Worm (Caenorhabditis elegans): ENCODE measurements around the gene ttr-54.

ttr-54 gene

DNA sequence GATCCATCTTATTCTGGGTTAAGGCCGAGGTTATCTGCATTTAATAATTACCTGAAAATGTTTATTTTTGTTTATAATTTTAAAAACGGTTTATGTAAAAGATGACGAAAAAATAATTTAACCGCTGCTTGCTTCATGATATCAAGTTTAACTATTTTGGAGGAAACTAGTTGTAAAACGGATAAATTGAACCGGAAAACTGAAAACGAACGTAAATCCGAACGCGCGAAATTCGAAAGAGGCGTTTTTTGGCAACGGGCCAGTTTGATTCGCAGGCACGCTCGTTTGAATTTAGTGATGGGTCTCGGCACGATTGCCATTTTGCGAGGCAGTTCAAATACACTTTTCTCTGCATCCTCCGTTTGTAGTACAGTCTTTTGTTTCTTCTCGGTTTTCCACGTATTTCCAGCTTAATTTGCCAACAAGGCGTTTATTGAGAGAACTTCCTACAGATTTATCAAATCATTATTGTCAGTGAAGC, 26.6 kb upstream of the ttr-54 start, which contains the start of the genes gtbp-1 and K08F4.3:
Gene gtbp-1 (minus strand): TSS at position 51 of the 481 bp plus-strand sequence.
Gene K08F4.3 (plus strand): TSS at position 352 of the 481 bp plus-strand sequence.
- no peak for TF ChIP-seq skn-1 (tag; optimal IDR thresholded peaks at IDR 0.05)
- no peak for TF ChIP-seq ZK337.2 (GFP tag; IDR thresholded peaks at IDR 0.05)
- peak; percentile 69 for TF ChIP-seq nhr-6 (tag; optimal IDR thresholded peaks at IDR 0.05)
- peak; percentile 90 for TF ChIP-seq dpl-1 (GFP tag; optimal IDR thresholded peaks at IDR 0.05)
- TF ChIP-seq unc-39 (tag; optimal IDR thresholded peaks at IDR 0.05): no peak
- no peak for TF ChIP-seq pha-4 (GFP tag; IDR thresholded peaks at IDR 0.05)
- TF ChIP-seq pha-4 (tag; optimal IDR thresholded peaks at IDR 0.05): peak; percentile 59
- TF ChIP-seq zfp-2 (tag; optimal IDR thresholded peaks at IDR 0.05): peak; percentile 72
- TF ChIP-seq duxl-1 (tag; optimal IDR thresholded peaks at IDR 0.05; ENCODE audit: poor library complexity): no peak
- no peak for TF ChIP-seq ceh-32 (tag; optimal IDR thresholded peaks at IDR 0.05; ENCODE audit: poor library complexity)
- no peak for TF ChIP-seq nhr-42 (GFP tag; IDR thresholded peaks at IDR 0.05)
- TF ChIP-seq mdl-1 (tag; optimal IDR thresholded peaks at IDR 0.05): peak in 1 of 2 experiments; percentile 8
- peak in 1 of 2 experiments; percentile 85 for TF ChIP-seq ZK546.5 (tag; optimal IDR thresholded peaks at IDR 0.05)
- peak; percentile 13 for TF ChIP-seq mxl-3 (GFP tag; optimal IDR thresholded peaks at IDR 0.05)
- no peak for TF ChIP-seq nhr-76 (tag; optimal IDR thresholded peaks at IDR 0.05)
- peak; percentile 60 for TF ChIP-seq nhr-11 (tag; optimal IDR thresholded peaks at IDR 0.05)
- TF ChIP-seq dve-1 (tag; optimal IDR thresholded peaks at IDR 0.05; ENCODE audit: insufficient read depth): no peak
- TF ChIP-seq lin-13 (GFP tag; optimal IDR thresholded peaks at IDR 0.05): peak; percentile 55
- TF ChIP-seq nhr-77 (tag; optimal IDR thresholded peaks at IDR 0.05): peak; percentile 66
- TF ChIP-seq ama-1 (optimal IDR thresholded peaks at IDR 0.05): peak; percentile 16
- no peak for TF ChIP-seq fos-1 (tag; optimal IDR thresholded peaks at IDR 0.05)
- TF ChIP-seq unc-130 (GFP tag; optimal IDR thresholded peaks at IDR 0.05): peak; percentile 32
- TF ChIP-seq zip-2 (tag; optimal IDR thresholded peaks at IDR 0.05): no peak
- peak; percentile 98 for TF ChIP-seq aha-1 (tag)
- no peak; the same call in 1 of the 2 replicates for TF ChIP-seq vab-7 (GFP tag; IDR thresholded peaks at IDR 0.05)
- peak; percentile 57 for TF ChIP-seq rbr-2 (tag; optimal IDR thresholded peaks at IDR 0.05)
- TF ChIP-seq lin-1 (GFP tag; IDR thresholded peaks at IDR 0.05): no peak
- TF ChIP-seq hif-1 (tag; optimal IDR thresholded peaks at IDR 0.05): no peak
- TF ChIP-seq lim-7 (GFP tag; IDR thresholded peaks at IDR 0.05): no peak
- 0 out of 2 replicates have a peak, but pooled peaks have one; percentile 22 for TF ChIP-seq ceh-20 (GFP tag; IDR thresholded peaks at IDR 0.05)
- no peak for TF ChIP-seq lir-3 (tag; optimal IDR thresholded peaks at IDR 0.05)
- no peak for TF ChIP-seq F44E2.7 (GFP tag; IDR thresholded peaks at IDR 0.05)

DNA sequence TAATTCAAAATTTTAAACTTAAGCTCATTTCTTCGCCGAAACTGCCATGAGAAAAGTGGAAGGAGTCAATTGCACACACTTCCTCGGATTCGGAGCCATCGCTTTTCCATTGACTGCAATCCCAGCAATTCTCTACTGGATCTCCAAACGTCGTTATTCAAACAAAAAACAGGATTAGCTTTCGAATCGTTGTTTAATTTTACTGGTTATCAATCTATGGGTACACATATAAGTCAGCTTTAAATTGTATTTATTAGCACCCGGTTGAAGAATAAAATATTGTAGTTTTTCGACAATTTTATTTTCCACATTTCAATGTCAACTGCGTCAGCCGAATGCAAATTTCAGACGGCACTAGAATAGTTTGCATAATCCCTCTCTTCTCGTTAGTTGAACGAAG, 25.6 kb upstream of the ttr-54 start, which contains the start of gene glt-3:
Gene glt-3 (plus strand): TSS at position 301 of the 400 bp plus-strand sequence.
- no peak for TF ChIP-seq spr-1 (tag; optimal IDR thresholded peaks at IDR 0.05)
- no peak for TF ChIP-seq madf-5 (GFP tag; IDR thresholded peaks at IDR 0.05)
- no peak for TF ChIP-seq Y5F2A.4 (GFP tag; optimal IDR thresholded peaks at IDR 0.05)

DNA sequence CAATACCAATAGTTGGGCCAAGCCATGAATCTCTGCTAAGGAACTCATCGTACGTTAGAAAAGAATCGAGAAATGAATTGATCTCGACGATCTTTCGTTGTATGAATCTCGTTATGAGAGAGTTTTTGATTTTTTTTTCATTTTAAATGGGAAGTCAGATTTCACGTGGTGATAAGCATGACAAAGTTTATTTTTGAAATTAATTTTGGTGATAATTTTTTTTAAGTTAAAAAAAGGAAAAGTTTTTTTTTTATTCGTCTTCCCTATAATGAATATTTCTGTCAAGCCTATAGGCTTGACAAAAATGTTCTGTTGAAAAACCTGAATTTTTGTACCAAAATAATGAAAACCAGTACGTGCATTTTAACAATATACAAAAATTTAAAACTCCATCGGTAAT, 19.8 kb upstream of the ttr-54 start, which contains the start of gene K08F4.5:
Gene K08F4.5 (minus strand): TSS at position 101 of the 400 bp plus-strand sequence.
- TF ChIP-seq set-16 (GFP tag; IDR thresholded peaks at IDR 0.05) (no peak), fos-1 (tag; optimal IDR thresholded peaks at IDR 0.05) (no peak), nhr-41 (GFP tag; IDR thresholded peaks at IDR 0.05) (no peak), hlh-11 (tag; optimal IDR thresholded peaks at IDR 0.05) (no peak), daf-16 (GFP tag; optimal IDR thresholded peaks at IDR 0.05) (no peak), daf-16 (tag; optimal IDR thresholded peaks at IDR 0.05) (no peak), unc-39 (tag; optimal IDR thresholded peaks at IDR 0.05) (no peak), ztf-11 (tag; optimal IDR thresholded peaks at IDR 0.05) (no peak), lsy-2 (tag; optimal IDR thresholded peaks at IDR 0.05) (no peak), ceh-20 (GFP tag; IDR thresholded peaks at IDR 0.05) (no peak), unc-130 (GFP tag; optimal IDR thresholded peaks at IDR 0.05) (no peak), nhr-48 (tag; optimal IDR thresholded peaks at IDR 0.05) (no peak), mep-1 (tag; optimal IDR thresholded peaks at IDR 0.05) (no peak), madf-5 (GFP tag; IDR thresholded peaks at IDR 0.05) (no peak), fkh-10 (GFP tag; optimal IDR thresholded peaks at IDR 0.05) (no peak), F37D6.2 (tag; optimal IDR thresholded peaks at IDR 0.05) (no peak), cey-2 (tag; optimal IDR thresholded peaks at IDR 0.05; ENCODE audit: borderline replicate concordance, insufficient read depth) (no peak), daf-19 (GFP tag; conservative IDR thresholded peaks at IDR 0.05) (no peak), unc-62 (GFP tag; optimal IDR thresholded peaks at IDR 0.05 in 1 of 2) (no peak), unc-62 (tag; optimal IDR thresholded peaks at IDR 0.05) (no peak)

All from whole organism, L4 larva.